Worm (Caenorhabditis elegans): Measurements from ENCODE around the gene chhy-1.

DNA sequence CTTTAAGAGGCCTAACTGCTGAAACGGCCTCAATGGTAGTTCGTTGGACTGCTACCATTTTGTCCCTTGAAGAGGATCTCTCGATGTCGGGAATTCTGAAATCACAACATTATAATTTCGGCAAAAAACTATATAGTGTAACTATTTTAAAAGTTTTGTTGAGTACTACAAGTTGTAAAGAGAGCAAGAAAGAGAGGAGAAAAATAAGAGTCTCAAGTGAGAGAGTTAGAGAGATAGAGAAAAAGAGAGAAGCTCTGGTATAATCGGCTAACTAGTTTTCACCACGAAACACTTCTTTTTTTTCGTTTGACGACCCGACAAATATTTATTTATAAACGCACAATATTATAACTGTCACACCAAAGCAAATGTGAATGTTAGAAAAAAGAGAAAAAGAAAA lies 20.2 kb upstream of the chhy-1 start, which contains the start of gene vab-9:
- TF ChIP-seq cog-1 (tag; optimal IDR thresholded peaks at IDR 0.05) (no peak), ref-1 (GFP tag; conservative IDR thresholded peaks at IDR 0.05) (no peak), T22C8.4 (GFP tag; IDR thresholded peaks at IDR 0.05) (no peak), flt-1 (GFP tag; IDR thresholded peaks at IDR 0.05) (no peak), med-1 (GFP tag; optimal IDR thresholded peaks at IDR 0.05; ENCODE audit: insufficient read depth) (no peak), ztf-23 (GFP tag; IDR thresholded peaks at IDR 0.05) (no peak)

Data from whole organism, midembryonic.